Fruit fly (Drosophila melanogaster) whole organism, embryonic: ENCODE measurements around the gene CG34126.
A peak's percentile ranks its signal among the peaks of the same experiment; 100 is the strongest.

Experiments
- CG32767 ChIP-seq: fragments of 200-800 bp; sonication (Bioruptor generic); IDR thresholded peaks from 2 replicates; pipeline ENCODE4 v1.3.6; 2022; ENCODE audit warnings: missing biosample characterization, missing genetic modification characterization
- H2.0 ChIP-seq: fragments of 200-800 bp; sonication (Bioruptor generic); IDR thresholded peaks from 2 replicates; pipeline ENCODE4 v1.3.6; 2022; ENCODE audit warnings: missing biosample characterization, missing genetic modification characterization
- Mes4 ChIP-seq: fragments of 200-800 bp; sonication (Bioruptor generic); optimal IDR thresholded peaks from 2 replicates; lab custom pipeline; 2016; ENCODE audit warnings: missing biosample characterization, missing genetic modification characterization
- NFAT ChIP-seq: fragments of 200-800 bp; sonication (Bioruptor generic); IDR thresholded peaks from 2 replicates; pipeline ENCODE4 v1.3.6; 2022; ENCODE audit warnings: missing biosample characterization, missing genetic modification characterization
- dm ChIP-seq: fragments of 200-800 bp; sonication (Bioruptor generic); optimal IDR thresholded peaks from 3 replicates; lab custom pipeline; 2016; ENCODE audit warnings: missing biosample characterization, missing genetic modification characterization
- fru ChIP-seq: fragments of >200 bp; optimal IDR thresholded peaks from 2 replicates; lab custom pipeline; 2017
- luna ChIP-seq: fragments of 200-800 bp; sonication (Bioruptor generic); optimal IDR thresholded peaks from 2 replicates; lab custom pipeline; 2016; ENCODE audit warnings: missing biosample characterization, missing genetic modification characterization

DNA sequence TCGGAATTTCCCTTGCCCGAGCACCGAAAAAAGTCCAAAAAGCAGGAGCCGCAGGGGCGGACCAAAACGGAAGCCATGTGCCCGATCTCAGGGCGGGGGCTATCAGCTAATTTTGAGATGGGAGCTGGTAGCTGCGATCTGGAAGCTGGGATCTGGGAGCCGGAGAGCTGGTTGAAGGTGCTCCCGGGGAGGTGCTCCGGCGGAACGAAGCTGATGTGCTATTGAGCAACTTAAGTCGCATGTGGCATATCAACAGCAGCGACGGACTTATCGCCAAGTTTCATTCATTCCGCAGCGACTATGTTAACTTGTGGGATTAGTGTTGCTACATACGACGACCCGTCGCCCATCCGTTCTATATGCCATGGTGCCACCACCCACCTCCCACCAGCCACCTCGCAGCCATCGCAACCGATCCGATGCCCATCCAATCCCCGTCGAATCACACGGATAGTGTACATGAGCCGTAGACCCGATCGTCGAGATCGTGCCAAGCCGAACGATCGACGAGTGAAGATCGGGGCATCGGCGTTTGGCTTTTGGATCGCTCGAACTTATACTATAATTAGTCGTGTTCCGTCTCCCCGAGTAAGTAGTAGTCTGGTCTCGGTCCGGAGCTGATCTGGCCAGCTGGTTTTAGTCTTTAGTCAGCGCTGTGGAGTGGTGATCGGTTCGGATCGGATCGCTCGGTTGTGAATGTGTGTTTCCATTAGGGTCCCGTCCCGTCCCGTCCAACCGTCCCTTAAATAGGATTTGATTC is 47.8 kb downstream of the CG34126 start, which contains the start of gene Col4a1:
- TF ChIP-seq Mes4 (GFP tag; lab: Kevin White, UChicago) (no peak), CG32767 (GFP tag; lab: Robert Waterston, UW) (no peak), dm (GFP tag; lab: Kevin White, UChicago) (no peak), fru (lab: Kevin White, UChicago) (no peak), NFAT (0 out of 2 replicates have a peak, but pooled peaks have one; percentile 8), H2.0 (no peak), luna (no peak)
